Fruit fly (Drosophila melanogaster) whole organism, wandering third instar larva: Measurements from ENCODE around the gene sno.

ENCODE experiments used
- Abd-B ChIP-seq: fragments of >200 bp; optimal IDR thresholded peaks from 2 replicates; lab custom pipeline; 2017; ENCODE audit warnings: missing biosample characterization, missing genetic modification characterization
- CG32264 ChIP-seq: fragments of 200-800 bp; sonication (Bioruptor generic); optimal IDR thresholded peaks from 2 replicates; lab custom pipeline; 2016; ENCODE audit warnings: missing biosample characterization, missing genetic modification characterization
- CG9705 ChIP-seq: fragments of 200-800 bp; sonication (Bioruptor generic); optimal IDR thresholded peaks from 2 replicates; lab custom pipeline; 2018; ENCODE audit warnings: missing biosample characterization, mild to moderate bottlenecking, missing genetic modification characterization
- CrebA ChIP-seq: fragments of 200-800 bp; sonication (Bioruptor generic); optimal IDR thresholded peaks from 2 replicates; lab custom pipeline; 2016; ENCODE audit warnings: missing biosample characterization, mild to moderate bottlenecking, missing genetic modification characterization, borderline replicate concordance
- Dfd ChIP-seq: fragments of >200 bp; optimal IDR thresholded peaks from 2 replicates; lab custom pipeline; 2017; ENCODE audit warnings: missing biosample characterization, missing genetic modification characterization
- Dif ChIP-seq: fragments of 200-275, 200-300 bp; sonication (Bioruptor generic); optimal IDR thresholded peaks from 2 replicates; lab custom pipeline; 2018; ENCODE audit warnings: missing biosample characterization, missing genetic modification characterization; ENCODE audit not compliant: partially characterized antibody
- GATAd ChIP-seq: sonication (Bioruptor generic); optimal IDR thresholded peaks from 2 replicates; lab custom pipeline; 2016; ENCODE audit warnings: missing biosample characterization, missing genetic modification characterization
- HLH106 ChIP-seq: fragments of 200-800 bp; optimal IDR thresholded peaks from 3 replicates; lab custom pipeline; 2019; ENCODE audit warnings: missing biosample characterization, mild to moderate bottlenecking, missing genetic modification characterization, moderate library complexity
- Hnf4 ChIP-seq: fragments of 200-800 bp; sonication (Bioruptor generic); optimal IDR thresholded peaks from 2 replicates; lab custom pipeline; 2016; ENCODE audit warnings: missing biosample characterization, mild to moderate bottlenecking, missing genetic modification characterization
- Hr78 ChIP-seq: fragments of >200 bp; optimal IDR thresholded peaks from 2 replicates; lab custom pipeline; 2017; ENCODE audit warnings: missing biosample characterization, missing genetic modification characterization
- Hr83 ChIP-seq: fragments of 200-300 bp; sonication (Bioruptor generic); optimal IDR thresholded peaks from 2 replicates; lab custom pipeline; 2016; ENCODE audit warnings: missing biosample characterization, mild to moderate bottlenecking, missing genetic modification characterization, moderate library complexity; ENCODE audit not compliant: poor library complexity, severe bottlenecking
- Mio ChIP-seq: sonication (Bioruptor generic); optimal IDR thresholded peaks from 2 replicates; lab custom pipeline; 2016; ENCODE audit warnings: missing biosample characterization, missing genetic modification characterization
- Myc ChIP-seq: fragments of >200 bp; optimal IDR thresholded peaks from 2 replicates; lab custom pipeline; 2017
- N ChIP-seq: fragments of >200 bp; optimal IDR thresholded peaks from 2 replicates; lab custom pipeline; 2018; ENCODE audit warnings: missing biosample characterization, missing external identifiers, missing genetic modification characterization
- OdsH ChIP-seq: fragments of 200-800 bp; sonication (Bioruptor generic); optimal IDR thresholded peaks from 2 replicates; lab custom pipeline; 2016; ENCODE audit warnings: missing biosample characterization, mild to moderate bottlenecking, missing genetic modification characterization
- Rel ChIP-seq, 2 experiments: fragments of 200-800 bp; sonication (Bioruptor generic) in 1 of 2; optimal IDR thresholded peaks; 2 replicates in 1 of 2; 3 replicates in 1 of 2; lab custom pipeline; 2016 to 2019; ENCODE audit warnings: mild to moderate bottlenecking in 2 of 2, missing biosample characterization in 2 of 2, missing genetic modification characterization in 2 of 2, moderate library complexity in 1 of 2
- Sp1 ChIP-seq: fragments of 200-800 bp; sonication (Bioruptor generic); optimal IDR thresholded peaks from 3 replicates; lab custom pipeline; 2019; ENCODE audit warnings: missing biosample characterization, mild to moderate bottlenecking, missing genetic modification characterization, moderate library complexity
- Vsx2 ChIP-seq: fragments of 200-300, 225-300 bp; sonication (Bioruptor generic); optimal IDR thresholded peaks from 2 replicates; lab custom pipeline; 2018; ENCODE audit warnings: missing biosample characterization, missing genetic modification characterization; ENCODE audit not compliant: partially characterized antibody
- brk ChIP-seq: fragments of 200-800 bp; sonication (Bioruptor generic); optimal IDR thresholded peaks from 2 replicates; lab custom pipeline; 2016; ENCODE audit warnings: missing biosample characterization, mild to moderate bottlenecking, missing genetic modification characterization
- dl ChIP-seq, 2 experiments: fragments of 175-275, 200-275 bp in 1 of 2; fragments of 200-275 bp in 1 of 2; sonication (Bioruptor generic); optimal IDR thresholded peaks; lab custom pipeline; 2018; ENCODE audit warnings: mild to moderate bottlenecking in 2 of 2, missing biosample characterization in 2 of 2, missing genetic modification characterization in 2 of 2, moderate library complexity in 2 of 2; ENCODE audit not compliant: partially characterized antibody in 2 of 2, insufficient read depth in 1 of 2
- dmrt93B ChIP-seq: fragments of 200-800 bp; sonication (Bioruptor generic); optimal IDR thresholded peaks from 2 replicates; lab custom pipeline; 2018; ENCODE audit warnings: missing biosample characterization, mild to moderate bottlenecking, missing genetic modification characterization
- dsf ChIP-seq: sonication (Bioruptor generic); optimal IDR thresholded peaks from 2 replicates; lab custom pipeline; 2016; ENCODE audit warnings: missing biosample characterization, missing genetic modification characterization, borderline replicate concordance
- ey ChIP-seq: fragments of 200-800 bp; sonication (Bioruptor generic); optimal IDR thresholded peaks from 2 replicates; lab custom pipeline; 2016; ENCODE audit warnings: missing biosample characterization, missing genetic modification characterization
- foxo ChIP-seq, 2 experiments: fragments of 200-800 bp; sonication (Bioruptor generic); optimal IDR thresholded peaks; 2 replicates in 1 of 2; 3 replicates in 1 of 2; lab custom pipeline; 2016 to 2017; ENCODE audit warnings: missing biosample characterization in 2 of 2, missing genetic modification characterization in 2 of 2
- fru ChIP-seq: fragments of 200-800 bp; sonication (Bioruptor generic); optimal IDR thresholded peaks from 3 replicates; lab custom pipeline; 2016; ENCODE audit warnings: missing biosample characterization, mild to moderate bottlenecking, missing genetic modification characterization
- h ChIP-seq: fragments of 200-800 bp; sonication (Bioruptor generic); optimal IDR thresholded peaks from 3 replicates; lab custom pipeline; 2016; ENCODE audit warnings: missing biosample characterization, mild to moderate bottlenecking, missing genetic modification characterization
- jim ChIP-seq: fragments of 175-275, 200-325 bp; sonication (Bioruptor generic); optimal IDR thresholded peaks from 2 replicates; lab custom pipeline; 2016; ENCODE audit warnings: missing biosample characterization, mild to moderate bottlenecking, missing genetic modification characterization
- lola ChIP-seq: fragments of >200 bp; optimal IDR thresholded peaks from 2 replicates; lab custom pipeline; 2017; ENCODE audit warnings: missing biosample characterization, missing genetic modification characterization
- pan ChIP-seq: fragments of >200 bp; optimal IDR thresholded peaks from 2 replicates; lab custom pipeline; 2017
- psq ChIP-seq: fragments of 200-800 bp; sonication (Bioruptor generic); optimal IDR thresholded peaks from 3 replicates; lab custom pipeline; 2017; ENCODE audit warnings: missing biosample characterization, mild to moderate bottlenecking, missing genetic modification characterization, moderate library complexity
- rgr ChIP-seq: fragments of 200-800 bp; sonication (Bioruptor generic); optimal IDR thresholded peaks from 3 replicates; lab custom pipeline; 2016; ENCODE audit warnings: missing biosample characterization, mild to moderate bottlenecking, missing genetic modification characterization
- sage ChIP-seq: fragments of 200-800 bp; sonication (Bioruptor generic); optimal IDR thresholded peaks from 2 replicates; lab custom pipeline; 2016; ENCODE audit warnings: missing biosample characterization, mild to moderate bottlenecking, missing genetic modification characterization
- sv ChIP-seq: fragments of 200-800 bp; sonication (Bioruptor generic); optimal IDR thresholded peaks from 3 replicates; lab custom pipeline; 2016; ENCODE audit warnings: missing biosample characterization, missing genetic modification characterization
- tai ChIP-seq: sonication (Bioruptor generic); optimal IDR thresholded peaks from 2 replicates; lab custom pipeline; 2016; ENCODE audit warnings: missing biosample characterization, missing genetic modification characterization
- usp ChIP-seq: fragments of >200 bp; optimal IDR thresholded peaks from 2 replicates; lab custom pipeline; 2017; ENCODE audit warnings: missing biosample characterization, missing genetic modification characterization
- woc ChIP-seq: sonication (Bioruptor generic); optimal IDR thresholded peaks from 2 replicates; lab custom pipeline; 2016; ENCODE audit warnings: missing biosample characterization, mild to moderate bottlenecking, missing genetic modification characterization

The sno gene

DNA sequence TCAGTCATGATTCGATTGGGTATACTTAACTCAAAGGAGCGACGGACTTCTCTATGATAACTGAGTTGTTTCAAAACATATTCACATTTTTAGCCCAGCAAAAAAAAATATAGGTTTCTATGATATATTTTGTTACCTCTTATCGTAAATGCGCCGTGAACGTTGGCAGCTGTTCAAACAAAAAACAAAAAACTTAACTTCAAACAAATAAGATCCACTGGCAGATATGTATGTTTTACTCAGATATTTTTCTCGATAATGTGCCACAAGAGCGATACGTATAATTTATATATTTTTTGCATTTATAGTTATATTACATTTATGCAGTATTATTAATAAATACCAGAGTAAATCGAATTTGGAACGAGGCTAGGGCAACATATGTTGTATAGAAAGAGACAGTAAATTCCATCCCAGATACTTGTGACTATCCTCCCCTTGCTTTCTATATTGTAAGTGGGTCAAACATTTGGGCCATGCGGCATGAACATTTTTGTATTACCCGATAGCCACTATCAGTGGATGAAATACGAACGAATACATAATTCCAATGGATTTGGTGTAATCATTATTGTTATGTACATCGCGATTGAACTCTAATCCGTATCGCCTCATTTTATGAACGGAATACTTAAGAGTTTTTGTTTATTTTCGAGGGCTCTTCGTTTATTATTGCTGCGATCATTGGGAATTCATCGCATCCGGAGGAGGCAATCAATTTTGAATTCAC, 25.2 kb upstream of the sno start, which contains the start of gene CG32639:
TSS of gene CG32639 (minus strand) at position 51 of the 730 bp plus-strand sequence.
- TF ChIP-seq Dfd (GFP tag; lab: Kevin White, UChicago) (no peak), Myc (lab: Kevin White, UChicago) (no peak), psq (no peak), OdsH (GFP tag; lab: Kevin White, UChicago) (no peak), foxo (GFP tag; optimal IDR thresholded peaks at IDR 0.05; lab: Kevin White, UChicago) (no peak), Mio (GFP tag; lab: Kevin White, UChicago) (no peak), tai (GFP tag; lab: Kevin White, UChicago) (no peak), N (no peak), usp (GFP tag; lab: Kevin White, UChicago) (no peak)

DNA sequence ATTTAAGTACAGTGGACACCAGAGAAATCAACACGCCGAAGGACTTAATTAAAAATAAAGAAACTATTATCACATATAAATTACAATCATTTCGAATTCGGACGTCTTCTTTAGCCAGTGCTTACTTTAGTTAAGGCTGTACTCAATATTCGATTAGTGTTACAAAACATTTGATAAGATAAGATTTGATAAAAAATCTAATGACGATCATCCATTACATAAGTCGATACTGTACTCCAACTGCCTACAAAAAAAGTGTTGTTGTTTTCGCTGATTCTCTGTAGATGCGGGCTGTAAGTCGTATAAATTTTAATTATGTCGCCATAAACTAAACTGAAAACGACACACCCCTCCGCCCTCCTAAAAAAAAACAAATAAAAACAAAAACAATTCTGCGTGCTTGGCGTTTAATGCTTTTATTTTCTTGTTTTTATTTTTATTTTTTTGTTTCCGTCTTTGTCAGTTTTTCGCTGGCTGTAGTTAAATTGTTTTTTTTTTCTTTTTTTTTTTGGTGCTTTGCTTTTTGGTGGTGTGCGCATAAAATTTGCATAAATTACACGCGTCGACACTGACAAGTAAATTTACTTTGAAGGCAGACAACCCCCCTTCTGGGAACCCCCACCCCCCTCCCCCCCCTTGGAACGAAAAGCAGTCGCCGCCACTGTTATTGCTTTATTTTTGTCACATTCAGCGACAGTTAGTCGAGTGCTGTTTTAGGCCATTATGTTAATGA, 23.4 kb upstream of the sno start:
- TF ChIP-seq N (no peak), jim (GFP tag; lab: Kevin White, UChicago) (peak; percentile 41), Rel (GFP tag; optimal IDR thresholded peaks at IDR 0.05; lab: Kevin White, UChicago) (no peak), Rel (tag; optimal IDR thresholded peaks at IDR 0.05; lab: Kevin White, UChicago) (peak; percentile 32), Hnf4 (GFP tag; lab: Kevin White, UChicago) (no peak), dsf (GFP tag; lab: Kevin White, UChicago) (no peak), Dif (GFP tag; lab: Kevin White, UChicago) (no peak), pan (lab: Kevin White, UChicago) (no peak), psq (peak; percentile 11), Mio (GFP tag; lab: Kevin White, UChicago) (no peak), usp (GFP tag; lab: Kevin White, UChicago) (no peak), OdsH (GFP tag; lab: Kevin White, UChicago) (no peak), Hr78 (GFP tag; lab: Kevin White, UChicago) (no peak), Sp1 (peak; percentile 32)

DNA sequence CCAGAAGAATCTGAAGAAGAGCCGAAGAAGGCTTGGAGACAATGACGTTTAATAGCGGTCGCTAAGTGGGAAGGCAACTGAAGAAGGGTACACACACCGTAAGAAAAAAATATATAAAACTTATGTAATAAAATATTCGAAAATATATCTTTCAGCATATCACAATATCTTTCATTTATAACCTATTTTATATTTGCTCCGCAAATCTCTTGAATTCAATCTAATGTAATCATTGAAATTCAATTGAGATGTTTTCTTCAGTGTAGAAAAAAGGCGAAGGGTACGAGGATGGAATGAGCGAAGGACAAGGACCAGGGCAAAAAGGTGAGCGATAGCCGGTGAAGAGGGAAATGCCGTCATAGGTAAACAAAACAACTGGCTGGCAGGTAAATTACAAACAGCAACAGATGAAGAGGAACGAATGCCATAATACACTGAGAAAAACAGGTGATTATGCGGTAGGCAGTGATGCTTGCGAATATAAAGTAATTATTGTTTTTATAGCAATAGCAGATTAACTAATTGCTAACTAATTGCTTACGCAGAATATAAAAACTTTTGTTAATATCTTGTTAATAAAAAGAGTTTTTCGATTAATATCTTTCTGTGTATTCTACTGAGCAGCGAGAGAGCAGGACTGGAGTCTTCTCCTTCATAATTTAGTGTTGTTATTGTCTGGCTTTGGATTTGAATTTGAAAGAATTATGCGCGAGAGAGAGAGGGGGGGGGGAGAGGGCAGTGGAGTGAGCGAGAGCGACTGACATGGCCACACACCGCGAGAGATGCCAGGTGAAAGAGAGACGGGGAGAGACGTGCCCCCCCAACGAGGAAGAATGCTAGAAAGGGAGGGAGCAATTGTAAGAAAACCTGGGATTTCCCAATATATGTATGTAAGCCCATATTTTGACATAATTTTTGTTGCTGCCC, 22.6 kb upstream of the sno start:
- TF ChIP-seq foxo (GFP tag; optimal IDR thresholded peaks at IDR 0.05; lab: Kevin White, UChicago) (peak in 1 of 2 experiments; percentile 89), OdsH (GFP tag; lab: Kevin White, UChicago) (peak; percentile 84), N (no peak), Mio (GFP tag; lab: Kevin White, UChicago) (no peak), Hr83 (GFP tag; lab: Kevin White, UChicago) (peak; percentile 5), Hr78 (GFP tag; lab: Kevin White, UChicago) (no peak), CG32264 (GFP tag; lab: Kevin White, UChicago) (peak; percentile 37), brk (GFP tag; lab: Kevin White, UChicago) (peak; percentile 70), h (GFP tag; lab: Kevin White, UChicago) (peak; percentile 90), Rel (GFP tag; optimal IDR thresholded peaks at IDR 0.05; lab: Kevin White, UChicago) (peak; percentile 17), Rel (tag; optimal IDR thresholded peaks at IDR 0.05; lab: Kevin White, UChicago) (peak; percentile 71), usp (GFP tag; lab: Kevin White, UChicago) (no peak), Dif (GFP tag; lab: Kevin White, UChicago) (no peak), Myc (lab: Kevin White, UChicago) (no peak), psq (peak; percentile 96), Hnf4 (GFP tag; lab: Kevin White, UChicago) (peak; percentile 73), lola (GFP tag; lab: Kevin White, UChicago) (no peak), ey (GFP tag; lab: Kevin White, UChicago) (peak; percentile 85), Sp1 (peak; percentile 95), rgr (GFP tag; lab: Kevin White, UChicago) (peak; percentile 81), tai (GFP tag; lab: Kevin White, UChicago) (peak; percentile 65), sage (peak; percentile 35), pan (lab: Kevin White, UChicago) (no peak), Dfd (GFP tag; lab: Kevin White, UChicago) (no peak), jim (GFP tag; lab: Kevin White, UChicago) (no peak), CG9705 (peak; percentile 68), GATAd (peak; percentile 14), dmrt93B (GFP tag; lab: Kevin White, UChicago) (peak; percentile 82), sv (GFP tag; lab: Kevin White, UChicago) (peak; percentile 88), Abd-B (GFP tag; lab: Kevin White, UChicago) (no peak), fru (GFP tag; lab: Kevin White, UChicago) (peak; percentile 91), woc (GFP tag; lab: Kevin White, UChicago) (peak; percentile 81), dsf (GFP tag; lab: Kevin White, UChicago) (no peak), HLH106 (tag; lab: Kevin White, UChicago) (peak; percentile 90), CrebA (GFP tag; lab: Kevin White, UChicago) (peak; percentile 45), Vsx2 (GFP tag; lab: Kevin White, UChicago) (no peak), dl (GFP tag; optimal IDR thresholded peaks at IDR 0.05; lab: Kevin White, UChicago; ENCODE audit: insufficient read depth in 1 of 2, partially characterized antibody in 2 of 2) (no peak)
